Fruit fly (Drosophila melanogaster): ENCODE measurements around the gene CG12594.

The CG12594 gene

DNA sequence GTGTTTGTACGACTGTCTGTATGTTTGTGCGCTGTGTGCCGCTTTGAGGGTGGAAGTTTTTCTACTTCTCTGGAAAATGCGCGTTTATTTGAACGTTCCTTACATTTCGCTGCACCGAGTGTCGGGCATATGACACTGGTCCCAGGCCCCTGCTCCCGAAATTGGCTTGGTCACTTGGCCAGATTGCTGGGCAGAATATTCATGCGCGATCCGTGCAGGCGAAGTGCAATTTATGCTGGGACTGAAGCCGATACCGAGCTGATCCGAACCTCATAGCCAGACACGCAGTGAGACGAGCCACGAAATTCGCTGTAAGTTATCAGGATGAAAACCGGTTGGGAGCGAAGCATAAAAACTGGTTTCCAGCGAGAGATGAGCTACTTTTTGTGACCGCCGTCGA lies 57.3 kb downstream of the CG12594 start:
- TF ChIP-seq Hr96 (GFP tag; optimal IDR thresholded peaks at IDR 0.05) (peak; percentile 14), CG14711 (tag; optimal IDR thresholded peaks at IDR 0.05) (no peak)

- TF ChIP-seq Clk (GFP tag; optimal IDR thresholded peaks at IDR 0.05) (no peak), Hr96 (GFP tag; optimal IDR thresholded peaks at IDR 0.05) (no peak), Crg-1 (GFP tag; optimal IDR thresholded peaks at IDR 0.05) (no peak), CG5204 (GFP tag; optimal IDR thresholded peaks at IDR 0.05) (no peak), toe (GFP tag; optimal IDR thresholded peaks at IDR 0.05) (peak; percentile 9), ovo (GFP tag; optimal IDR thresholded peaks at IDR 0.05) (no peak), CG7101 (tag; optimal IDR thresholded peaks at IDR 0.05) (no peak), CG7045 (GFP tag; optimal IDR thresholded peaks at IDR 0.05) (no peak), kay (GFP tag; ENCODE audit: borderline replicate concordance) (peak; percentile 85), CG1620 (GFP tag; optimal IDR thresholded peaks at IDR 0.05) (no peak), CG12768 (GFP tag; optimal IDR thresholded peaks at IDR 0.05) (no peak), CG33017 (tag; optimal IDR thresholded peaks at IDR 0.05) (peak; percentile 14), cic (GFP tag; optimal IDR thresholded peaks at IDR 0.05) (no peak), CG14711 (tag; optimal IDR thresholded peaks at IDR 0.05) (peak; percentile 38)
These were observed 58.0 kb downstream of the CG12594 start for dm6 chr3R:11779357-11780018.

dm6 chr3R:11780181-11780688 lies 58.7 kb downstream of the CG12594 start:
- peak; percentile 67 for TF ChIP-seq Crg-1 (GFP tag; optimal IDR thresholded peaks at IDR 0.05)
- peak; percentile 91 for TF ChIP-seq CG7045 (GFP tag; optimal IDR thresholded peaks at IDR 0.05)
- peak; percentile 59 for TF ChIP-seq Mnt (GFP tag; optimal IDR thresholded peaks at IDR 0.05)
- TF ChIP-seq CG12768 (GFP tag; optimal IDR thresholded peaks at IDR 0.05) = peak; percentile 85
- TF ChIP-seq toe (GFP tag; optimal IDR thresholded peaks at IDR 0.05) = peak; percentile 66
- TF ChIP-seq CG33017 (tag; optimal IDR thresholded peaks at IDR 0.05) = peak; percentile 93
- peak; percentile 79 for TF ChIP-seq pad (GFP tag; optimal IDR thresholded peaks at IDR 0.05)
- peak; percentile 77 for TF ChIP-seq tj (GFP tag; optimal IDR thresholded peaks at IDR 0.05)
- TF ChIP-seq bab1 (GFP tag; optimal IDR thresholded peaks at IDR 0.05) = peak; percentile 89
- TF ChIP-seq CG5204 (GFP tag; optimal IDR thresholded peaks at IDR 0.05) = no peak
- peak; percentile 93 for TF ChIP-seq CG7101 (tag; optimal IDR thresholded peaks at IDR 0.05)
- peak; percentile 90 for TF ChIP-seq CG11617 (GFP tag; optimal IDR thresholded peaks at IDR 0.05)
- TF ChIP-seq cic (GFP tag; optimal IDR thresholded peaks at IDR 0.05) = peak; percentile 60
- peak; percentile 86 for TF ChIP-seq CG14711 (tag; optimal IDR thresholded peaks at IDR 0.05)
- peak; percentile 83 for TF ChIP-seq Clk (GFP tag; optimal IDR thresholded peaks at IDR 0.05)
- peak; percentile 33 for TF ChIP-seq ovo (GFP tag; optimal IDR thresholded peaks at IDR 0.05)
- no peak for TF ChIP-seq cnc (optimal IDR thresholded peaks at IDR 0.05)
- peak; percentile 15 for TF ChIP-seq Hr96 (GFP tag; optimal IDR thresholded peaks at IDR 0.05)
- no peak for TF ChIP-seq kay (GFP tag; ENCODE audit: borderline replicate concordance)
- peak; percentile 63 for TF ChIP-seq CG1620 (GFP tag; optimal IDR thresholded peaks at IDR 0.05)
